Worm (Caenorhabditis elegans) whole organism, mixed stage, embryonic: ENCODE results near the gene Y56A3A.22.

Experiments
- M03D4.4 ChIP-seq: sonication (generic microtip); optimal IDR thresholded peaks from 2 replicates; lab custom pipeline; 2017; ENCODE audit warnings: mild to moderate bottlenecking, missing genetic modification characterization, missing compliant biosample characterization
- bed-3 ChIP-seq: fragments of 200-800 bp; sonication (Bioruptor generic); optimal IDR thresholded peaks from 3 replicates; lab custom pipeline; 2018; ENCODE audit warnings: mild to moderate bottlenecking, missing genetic modification characterization, moderate library complexity, missing compliant biosample characterization
- blmp-1 ChIP-seq: fragments of 150-350 bp; optimal IDR thresholded peaks from 2 replicates; lab custom pipeline; 2014; ENCODE audit warnings: missing biosample characterization, missing genetic modification characterization
- ceh-39 ChIP-seq: fragments of 150-350 bp; optimal IDR thresholded peaks from 2 replicates; lab custom pipeline; 2014; ENCODE audit warnings: missing biosample characterization, missing genetic modification characterization
- ceh-43 ChIP-seq: fragments of 200-800 bp; sonication (Bioruptor generic); optimal IDR thresholded peaks from 2 replicates; lab custom pipeline; 2018; ENCODE audit warnings: mild to moderate bottlenecking, missing genetic modification characterization, moderate library complexity, missing compliant biosample characterization
- ceh-83 ChIP-seq: fragments of 200-800 bp; sonication (Bioruptor generic); optimal IDR thresholded peaks from 2 replicates; lab custom pipeline; 2018; ENCODE audit warnings: mild to moderate bottlenecking, missing genetic modification characterization, missing compliant biosample characterization
- cnd-1 ChIP-seq: fragments of 200-800 bp; sonication (Bioruptor generic); optimal IDR thresholded peaks from 2 replicates; lab custom pipeline; 2018; ENCODE audit warnings: mild to moderate bottlenecking, missing genetic modification characterization, missing compliant biosample characterization
- drap-1 ChIP-seq: fragments of 200-800 bp; sonication (Bioruptor generic); optimal IDR thresholded peaks from 3 replicates; lab custom pipeline; 2018; ENCODE audit warnings: mild to moderate bottlenecking, missing genetic modification characterization, missing compliant biosample characterization
- elt-1 ChIP-seq: sonication (generic microtip); optimal IDR thresholded peaks from 2 replicates; lab custom pipeline; 2017; ENCODE audit warnings: missing genetic modification characterization, mild to moderate bottlenecking, missing compliant biosample characterization, antibody characterized with exemption, moderate library complexity, borderline replicate concordance; ENCODE audit not compliant: insufficient read depth
- elt-3 ChIP-seq: fragments of 150-350 bp; optimal IDR thresholded peaks from 2 replicates; lab custom pipeline; 2014; ENCODE audit warnings: missing biosample characterization, missing genetic modification characterization
- flh-1 ChIP-seq: fragments of 200-800 bp; sonication (Bioruptor generic); optimal IDR thresholded peaks from 2 replicates; lab custom pipeline; 2018; ENCODE audit warnings: mild to moderate bottlenecking, missing genetic modification characterization, moderate library complexity, missing compliant biosample characterization
- ham-2 ChIP-seq: fragments of 200-800 bp; sonication (Bioruptor generic); optimal IDR thresholded peaks from 2 replicates; lab custom pipeline; 2018; ENCODE audit warnings: mild to moderate bottlenecking, missing genetic modification characterization, missing compliant biosample characterization
- lin-13 ChIP-seq: fragments of 150-350 bp; optimal IDR thresholded peaks from 2 replicates; lab custom pipeline; 2014; ENCODE audit warnings: missing biosample characterization, missing genetic modification characterization
- lsy-2 ChIP-seq: fragments of 150-350 bp; optimal IDR thresholded peaks from 2 replicates; lab custom pipeline; 2014; ENCODE audit warnings: missing biosample characterization, missing genetic modification characterization
- mab-5 ChIP-seq: fragments of 150-350 bp; optimal IDR thresholded peaks from 2 replicates; lab custom pipeline; 2014; ENCODE audit warnings: missing biosample characterization, missing genetic modification characterization
- mep-1 ChIP-seq: fragments of 150-350 bp; optimal IDR thresholded peaks from 2 replicates; lab custom pipeline; 2017; ENCODE audit warnings: missing biosample characterization, missing genetic modification reagents, missing genetic modification characterization, inconsistent platforms
- nhr-12 ChIP-seq: fragments of 150-350 bp; optimal IDR thresholded peaks from 2 replicates; lab custom pipeline; 2014; ENCODE audit warnings: missing biosample characterization, missing genetic modification characterization
- nhr-237 ChIP-seq: fragments of 150-350 bp; optimal IDR thresholded peaks from 2 replicates; lab custom pipeline; 2014; ENCODE audit warnings: missing biosample characterization, missing genetic modification characterization
- nhr-28 ChIP-seq: fragments of 150-350 bp; optimal IDR thresholded peaks from 2 replicates; lab custom pipeline; 2014; ENCODE audit warnings: missing biosample characterization, missing genetic modification characterization
- nhr-76 ChIP-seq: sonication (generic microtip); optimal IDR thresholded peaks from 2 replicates; lab custom pipeline; 2017; ENCODE audit warnings: missing biosample characterization, missing genetic modification characterization
- pha-4 ChIP-seq: fragments of 150-350 bp; optimal IDR thresholded peaks from 2 replicates; lab custom pipeline; 2018; ENCODE audit warnings: missing biosample characterization, missing genetic modification reagents, missing genetic modification characterization
- sem-2 ChIP-seq: fragments of 200-800 bp; sonication (Bioruptor generic); optimal IDR thresholded peaks from 2 replicates; lab custom pipeline; 2018; ENCODE audit warnings: mild to moderate bottlenecking, missing genetic modification characterization, missing compliant biosample characterization
- snpc-4 ChIP-seq: fragments of 150-350 bp; optimal IDR thresholded peaks from 2 replicates; lab custom pipeline; 2014; ENCODE audit warnings: missing biosample characterization, missing genetic modification characterization
- sptf-1 ChIP-seq: sonication (generic microtip); optimal IDR thresholded peaks from 2 replicates; lab custom pipeline; 2017; ENCODE audit warnings: mild to moderate bottlenecking, missing genetic modification characterization, moderate library complexity, missing compliant biosample characterization
- tbx-8 ChIP-seq: fragments of 200-800 bp; sonication (Bioruptor generic); optimal IDR thresholded peaks from 2 replicates; lab custom pipeline; 2018; ENCODE audit warnings: mild to moderate bottlenecking, missing genetic modification characterization, moderate library complexity, missing compliant biosample characterization
- unc-120 ChIP-seq: sonication (generic microtip); optimal IDR thresholded peaks from 2 replicates; lab custom pipeline; 2017; ENCODE audit warnings: missing genetic modification characterization, missing compliant biosample characterization; ENCODE audit not compliant: poor library complexity, severe bottlenecking
- unc-39 ChIP-seq: fragments of 150-350 bp; optimal IDR thresholded peaks from 2 replicates; lab custom pipeline; 2014; ENCODE audit warnings: missing biosample characterization, missing genetic modification characterization
- unc-62 ChIP-seq: fragments of 150-350 bp; optimal IDR thresholded peaks from 2 replicates; lab custom pipeline; 2014; ENCODE audit warnings: missing biosample characterization, missing genetic modification reagents, missing genetic modification characterization
- zip-8 ChIP-seq: fragments of 150-350 bp; optimal IDR thresholded peaks from 2 replicates; lab custom pipeline; 2014; ENCODE audit warnings: missing biosample characterization, missing genetic modification characterization
- ztf-11 ChIP-seq: fragments of 150-350 bp; optimal IDR thresholded peaks from 2 replicates; lab custom pipeline; 2014; ENCODE audit warnings: missing biosample characterization, missing genetic modification characterization

The Y56A3A.22 gene

ce11 chrIII:11946973-11947372 is 25.5 kb downstream of the Y56A3A.22 start, which contains the start of gene Y56A3A.7:
Gene Y56A3A.7, minus strand, starts transcription at chrIII:11947019.
- TF ChIP-seq M03D4.4 (tag; lab: Kevin White, UChicago) (no peak), bed-3 (no peak), blmp-1 (tag; lab: Kevin White, UChicago) (no peak), zip-8 (tag; lab: Kevin White, UChicago) (no peak), sem-2 (GFP tag; lab: Kevin White, UChicago) (no peak), ztf-11 (no peak), ceh-83 (GFP tag; lab: Kevin White, UChicago) (no peak), cnd-1 (no peak), nhr-237 (tag; lab: Kevin White, UChicago) (no peak), mep-1 (no peak), snpc-4 (no peak), tbx-8 (GFP tag; lab: Kevin White, UChicago) (no peak), lsy-2 (tag; lab: Kevin White, UChicago) (no peak), mab-5 (no peak), drap-1 (GFP tag; lab: Kevin White, UChicago) (no peak)
- TF ChIP-seq, all 35 proteins: peak for 0

- peak; percentile 90 for TF ChIP-seq pha-4
- no peak for TF ChIP-seq bed-3
- TF ChIP-seq mab-5 = no peak
- TF ChIP-seq, all 35 proteins: peak for 1
These were observed 26.0 kb downstream of the Y56A3A.22 start for ce11 chrIII:11947527-11947926.

- TF ChIP-seq nhr-76 (tag; lab: Kevin White, UChicago) = no peak
- TF ChIP-seq nhr-12 (tag; lab: Kevin White, UChicago) = no peak
- TF ChIP-seq ceh-39 = no peak
- no peak for TF ChIP-seq elt-1 (tag; lab: Kevin White, UChicago)
- TF ChIP-seq lsy-2 (tag; lab: Kevin White, UChicago) = no peak
- TF ChIP-seq unc-120 (tag; lab: Kevin White, UChicago) = no peak
- no peak for TF ChIP-seq sem-2 (GFP tag; lab: Kevin White, UChicago)
- TF ChIP-seq blmp-1 (tag; lab: Kevin White, UChicago) = no peak
- no peak for TF ChIP-seq unc-62 (GFP tag; lab: Kevin White, UChicago)
- TF ChIP-seq elt-3 (tag; lab: Kevin White, UChicago) = no peak
- no peak for TF ChIP-seq pha-4
- TF ChIP-seq bed-3 = no peak
- TF ChIP-seq flh-1 (GFP tag; lab: Kevin White, UChicago) = no peak
- TF ChIP-seq ham-2 = no peak
- TF ChIP-seq unc-39 (tag; lab: Kevin White, UChicago) = no peak
- TF ChIP-seq tbx-8 (GFP tag; lab: Kevin White, UChicago) = no peak
- no peak for TF ChIP-seq snpc-4
- TF ChIP-seq, all 35 proteins: peak for 0
These were observed 26.9 kb downstream of the Y56A3A.22 start for ce11 chrIII:11948437-11948836.

DNA sequence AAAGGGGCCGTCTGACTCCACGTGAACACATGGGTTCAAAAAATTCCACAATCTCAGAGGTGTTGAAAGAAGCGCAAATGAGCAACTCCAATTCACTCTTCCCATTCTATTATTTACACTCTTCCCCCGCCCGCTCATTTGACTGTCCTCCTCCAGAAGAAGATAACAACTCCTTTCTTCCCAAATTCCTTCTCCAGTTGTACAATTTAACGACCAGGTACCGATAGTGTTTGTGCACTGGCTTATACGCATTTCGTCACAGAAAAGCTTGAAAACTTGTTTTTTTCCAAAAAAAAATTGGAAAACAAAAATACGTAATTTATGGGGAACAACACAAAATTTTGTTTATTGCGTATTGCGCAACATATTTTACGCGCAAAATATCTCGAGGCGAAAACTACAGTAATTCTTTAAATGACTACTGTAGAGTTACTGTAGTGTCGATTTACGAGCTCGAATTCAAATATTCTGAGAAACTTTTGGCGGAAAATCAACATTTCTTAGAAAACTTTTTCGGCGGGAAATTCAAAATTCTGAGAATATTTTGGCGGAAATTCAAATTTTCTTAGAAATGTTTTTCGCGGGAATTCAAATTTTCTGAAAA is 27.9 kb downstream of the Y56A3A.22 start:
- TF ChIP-seq elt-3 (tag; lab: Kevin White, UChicago) (no peak), ceh-83 (GFP tag; lab: Kevin White, UChicago) (no peak), zip-8 (tag; lab: Kevin White, UChicago) (peak; percentile 53), lsy-2 (tag; lab: Kevin White, UChicago) (no peak)
- TF ChIP-seq, all 35 proteins: peak for 1

DNA sequence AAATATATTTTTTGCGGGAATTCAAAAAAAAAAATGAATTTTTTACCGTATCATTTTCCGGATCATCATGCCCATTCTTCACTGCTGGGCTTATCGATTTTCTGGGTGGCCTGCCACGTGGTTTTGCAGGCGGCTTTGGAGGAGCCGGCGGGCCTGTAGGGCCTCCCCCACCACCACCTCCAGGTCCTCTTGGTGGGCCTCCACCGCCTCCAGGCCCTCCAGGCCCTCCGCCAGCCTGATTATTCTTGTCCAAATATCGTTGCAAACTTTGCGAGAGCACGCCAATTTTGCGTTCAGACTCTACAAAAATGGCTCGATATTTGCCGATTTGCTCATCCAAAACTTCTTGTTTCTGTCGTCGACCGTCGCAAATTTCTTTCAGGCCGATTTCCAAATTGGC is 29.6 kb downstream of the Y56A3A.22 start:
- TF ChIP-seq ceh-83 (GFP tag; lab: Kevin White, UChicago) (no peak), sptf-1 (no peak), ceh-39 (no peak), ceh-43 (GFP tag; lab: Kevin White, UChicago) (no peak), nhr-76 (tag; lab: Kevin White, UChicago) (no peak), nhr-28 (tag; lab: Kevin White, UChicago) (no peak), mab-5 (no peak), lin-13 (tag; lab: Kevin White, UChicago) (no peak), pha-4 (no peak), unc-62 (GFP tag; lab: Kevin White, UChicago) (no peak), zip-8 (tag; lab: Kevin White, UChicago) (no peak), sem-2 (GFP tag; lab: Kevin White, UChicago) (no peak), tbx-8 (GFP tag; lab: Kevin White, UChicago) (no peak), unc-39 (tag; lab: Kevin White, UChicago) (no peak)
- TF ChIP-seq, all 35 proteins: peak for 0
